Worm (Caenorhabditis elegans) whole organism, early embryonic: ENCODE data around the gene R07E5.17.
A peak's percentile ranks its signal among the peaks of the same experiment; 100 is the strongest.

Experiments
- B0310.2 ChIP-seq: sonication (generic microtip); optimal IDR thresholded peaks from 2 replicates; lab custom pipeline; 2016; ENCODE audit warnings: mild to moderate bottlenecking, missing genetic modification characterization, missing compliant biosample characterization
- ama-1 ChIP-seq: fragments of 150-350 bp; optimal IDR thresholded peaks from 2 replicates; lab custom pipeline; 2014
- ceh-13 ChIP-seq: fragments of 200-800 bp; sonication (Bioruptor generic); optimal IDR thresholded peaks from 2 replicates; lab custom pipeline; 2018; ENCODE audit warnings: mild to moderate bottlenecking, missing genetic modification characterization, missing compliant biosample characterization
- flt-1 ChIP-seq: fragments of 200-800 bp; sonication (Bioruptor generic); IDR thresholded peaks from 2 replicates; pipeline ENCODE4 v1.3.6; 2022; ENCODE audit warnings: missing genetic modification characterization, missing compliant biosample characterization
- hmbx-1 ChIP-seq: sonication (generic microtip); optimal IDR thresholded peaks from 2 replicates; lab custom pipeline; 2016; ENCODE audit warnings: mild to moderate bottlenecking, missing genetic modification characterization, missing compliant biosample characterization
- hmg-4 ChIP-seq: fragments of 200-800 bp; sonication (Bioruptor generic); optimal IDR thresholded peaks from 2 replicates; lab custom pipeline; 2018; ENCODE audit warnings: mild to moderate bottlenecking, missing genetic modification characterization, missing compliant biosample characterization
- hnd-1 ChIP-seq: sonication (generic microtip); optimal IDR thresholded peaks from 2 replicates; lab custom pipeline; 2016; ENCODE audit warnings: missing genetic modification characterization, missing compliant biosample characterization
- pes-1 ChIP-seq: fragments of 200-800 bp; sonication (Bioruptor generic); IDR thresholded peaks from 2 replicates; pipeline ENCODE4 v1.3.6; 2022; ENCODE audit warnings: missing genetic modification reagents, missing genetic modification characterization, missing compliant biosample characterization
- scrt-1 ChIP-seq: fragments of 200-800 bp; sonication (Bioruptor generic); IDR thresholded peaks from 2 replicates; pipeline ENCODE4 v1.3.6; 2022; ENCODE audit warnings: missing genetic modification characterization, missing compliant biosample characterization
- sea-1 ChIP-seq: fragments of 200-800 bp; sonication (Bioruptor generic); conservative IDR thresholded peaks from 2 replicates; pipeline ENCODE4 v1.3.6; 2022; ENCODE audit warnings: missing genetic modification characterization, missing compliant biosample characterization
- tbx-37 ChIP-seq: fragments of 200-800 bp; sonication (Bioruptor generic); conservative IDR thresholded peaks from 2 replicates; pipeline ENCODE4 v1.3.6; 2022; ENCODE audit warnings: missing genetic modification reagents, missing genetic modification characterization, missing compliant biosample characterization

ce11 chrIII:4362332-4362731, 41.9 kb downstream of the R07E5.17 start:
- no peak for TF ChIP-seq B0310.2 (tag; lab: Kevin White, UChicago)
- 0 out of 2 replicates have a peak, but pooled peaks have one; percentile 22 for TF ChIP-seq flt-1 (GFP tag; lab: Robert Waterston, UW)
- TF ChIP-seq scrt-1: no peak
- no peak for TF ChIP-seq hmbx-1 (tag; lab: Kevin White, UChicago)
- TF ChIP-seq tbx-37 (GFP tag; lab: Robert Waterston, UW): no peak
- no peak for TF ChIP-seq sea-1 (GFP tag; lab: Robert Waterston, UW)
- TF ChIP-seq ceh-13 (GFP tag; lab: Kevin White, UChicago): peak; percentile 13
- no peak for TF ChIP-seq ama-1
- TF ChIP-seq hmg-4 (GFP tag; lab: Kevin White, UChicago): no peak
- no peak for TF ChIP-seq hnd-1 (tag; lab: Kevin White, UChicago)
- TF ChIP-seq pes-1 (GFP tag; lab: Robert Waterston, UW): no peak; the same call in 1 of the 2 replicates
